Fruit fly (Drosophila melanogaster) whole organism, embryonic: ENCODE results near the gene CG14567.
A peak's percentile ranks its signal among the peaks of the same experiment; 100 is the strongest.

Source experiments
- CG10654 ChIP-seq: fragments of 200-800 bp; sonication (Bioruptor generic); optimal IDR thresholded peaks from 2 replicates; lab custom pipeline; 2016; ENCODE audit warnings: missing biosample characterization, missing genetic modification characterization
- CG12155 ChIP-seq: fragments of 200-800 bp; sonication (Bioruptor generic); optimal IDR thresholded peaks from 3 replicates; lab custom pipeline; 2016; ENCODE audit warnings: missing biosample characterization, missing genetic modification characterization
- CG12299 ChIP-seq: fragments of 200-800 bp; sonication (Bioruptor generic); optimal IDR thresholded peaks from 2 replicates; lab custom pipeline; 2018; ENCODE audit warnings: missing biosample characterization, mild to moderate bottlenecking, missing genetic modification characterization
- CG13287 ChIP-seq: fragments of 200-800 bp; sonication (Bioruptor generic); IDR thresholded peaks from 2 replicates; pipeline ENCODE4 v1.3.6; 2022; ENCODE audit warnings: missing biosample characterization, missing genetic modification characterization; ENCODE audit not compliant: partially characterized antibody
- CG13424 ChIP-seq: fragments of 200-800 bp; sonication (Bioruptor generic); optimal IDR thresholded peaks from 2 replicates; lab custom pipeline; 2019; ENCODE audit warnings: missing biosample characterization, mild to moderate bottlenecking, missing genetic modification characterization, moderate library complexity
- CG15011 ChIP-seq: fragments of 200-800 bp; sonication (Bioruptor generic); optimal IDR thresholded peaks from 3 replicates; lab custom pipeline; 2018; ENCODE audit warnings: missing biosample characterization, mild to moderate bottlenecking, missing genetic modification characterization
- CG15073 ChIP-seq: fragments of 200-800 bp; sonication (Bioruptor generic); optimal IDR thresholded peaks from 2 replicates; lab custom pipeline; 2016; ENCODE audit warnings: missing biosample characterization, missing genetic modification characterization
- CG17186 ChIP-seq: fragments of 200-800 bp; sonication (Bioruptor generic); optimal IDR thresholded peaks from 3 replicates; lab custom pipeline; 2017; ENCODE audit warnings: missing biosample characterization, missing genetic modification reagents, missing genetic modification characterization
- CG17612 ChIP-seq: fragments of 200-800 bp; sonication (Bioruptor generic); IDR thresholded peaks from 2 replicates; pipeline ENCODE4 v1.3.6; 2022; ENCODE audit warnings: missing biosample characterization, missing genetic modification characterization
- CG17829 ChIP-seq: fragments of 200-800 bp; optimal IDR thresholded peaks from 2 replicates; lab custom pipeline; 2019; ENCODE audit warnings: missing biosample characterization, mild to moderate bottlenecking, missing genetic modification characterization, moderate library complexity
- CG1832 ChIP-seq: fragments of 200-800 bp; sonication (Bioruptor generic); optimal IDR thresholded peaks from 2 replicates; lab custom pipeline; 2017; ENCODE audit warnings: missing biosample characterization, mild to moderate bottlenecking, missing genetic modification characterization, inconsistent platforms
- CG18599 ChIP-seq: fragments of 200-800 bp; sonication (Bioruptor generic); optimal IDR thresholded peaks from 3 replicates; lab custom pipeline; 2017; ENCODE audit warnings: missing biosample characterization, missing genetic modification characterization, mild to moderate bottlenecking, moderate library complexity, missing genetic modification reagents
- CG18764 ChIP-seq: fragments of 200-800 bp; sonication (Bioruptor generic); optimal IDR thresholded peaks from 3 replicates; lab custom pipeline; 2016; ENCODE audit warnings: missing biosample characterization, missing genetic modification characterization
- CG2712 ChIP-seq: fragments of 200-800 bp; optimal IDR thresholded peaks from 3 replicates; lab custom pipeline; 2019; ENCODE audit warnings: missing biosample characterization, mild to moderate bottlenecking, missing genetic modification characterization, moderate library complexity
- CG33213 ChIP-seq: fragments of 200-800 bp; sonication (Bioruptor generic); optimal IDR thresholded peaks from 3 replicates; lab custom pipeline; 2016; ENCODE audit warnings: missing biosample characterization, missing genetic modification characterization
- CG33557 ChIP-seq: fragments of 200-800 bp; sonication (Bioruptor generic); optimal IDR thresholded peaks from 2 replicates; lab custom pipeline; 2019; ENCODE audit warnings: missing biosample characterization, mild to moderate bottlenecking, missing genetic modification characterization, moderate library complexity
- CG42726 ChIP-seq: fragments of 200-800 bp; sonication (Bioruptor generic); IDR thresholded peaks from 2 replicates; pipeline ENCODE4 v1.3.6; 2022; ENCODE audit warnings: missing biosample characterization, missing genetic modification characterization; ENCODE audit not compliant: partially characterized antibody
- CG4282 ChIP-seq: fragments of 200-800 bp; sonication (Bioruptor generic); optimal IDR thresholded peaks from 2 replicates; lab custom pipeline; 2016; ENCODE audit warnings: missing biosample characterization, missing genetic modification characterization
- CG4328 ChIP-seq: fragments of 200-800 bp; sonication (Bioruptor generic); optimal IDR thresholded peaks from 3 replicates; lab custom pipeline; 2017; ENCODE audit warnings: missing biosample characterization, missing genetic modification reagents, missing genetic modification characterization
- CG7357 ChIP-seq: fragments of 200-800 bp; sonication (Bioruptor generic); IDR thresholded peaks from 3 replicates; pipeline ENCODE4 v1.3.6; 2022; ENCODE audit warnings: missing biosample characterization, missing genetic modification characterization
- CG7987 ChIP-seq: fragments of 200-800 bp; sonication (Bioruptor generic); optimal IDR thresholded peaks from 2 replicates; lab custom pipeline; 2018; ENCODE audit warnings: missing biosample characterization, mild to moderate bottlenecking, missing genetic modification characterization, moderate library complexity
- CG8281 ChIP-seq: fragments of 200-800 bp; sonication (Bioruptor generic); optimal IDR thresholded peaks from 2 replicates; lab custom pipeline; 2018; ENCODE audit warnings: missing biosample characterization, mild to moderate bottlenecking, missing genetic modification characterization, moderate library complexity
- CG8765 ChIP-seq: fragments of 200-800 bp; sonication (Bioruptor generic); IDR thresholded peaks from 2 replicates; pipeline ENCODE4 v1.3.6; 2022; ENCODE audit warnings: missing biosample characterization, missing genetic modification characterization
- CG9797 ChIP-seq: fragments of 200-800 bp; sonication (Bioruptor generic); optimal IDR thresholded peaks from 3 replicates; lab custom pipeline; 2018; ENCODE audit warnings: missing biosample characterization, mild to moderate bottlenecking, missing genetic modification characterization
- D19B ChIP-seq: fragments of 200-800 bp; sonication (Bioruptor generic); optimal IDR thresholded peaks from 2 replicates; lab custom pipeline; 2017; ENCODE audit warnings: missing biosample characterization, mild to moderate bottlenecking, missing genetic modification characterization
- Doc2 ChIP-seq: fragments of 200-800 bp; sonication (Bioruptor generic); IDR thresholded peaks from 2 replicates; pipeline ENCODE4 v1.3.6; 2022; ENCODE audit warnings: missing biosample characterization, missing genetic modification characterization
- Drgx ChIP-seq: fragments of 200-800 bp; sonication (Bioruptor generic); IDR thresholded peaks from 2 replicates; pipeline ENCODE4 v1.3.6; 2022; ENCODE audit warnings: missing biosample characterization, missing genetic modification characterization
- HLHmδ ChIP-seq: fragments of 200-800 bp; sonication (Bioruptor generic); optimal IDR thresholded peaks from 2 replicates; lab custom pipeline; 2018; ENCODE audit warnings: missing biosample characterization, mild to moderate bottlenecking, missing genetic modification characterization, moderate library complexity
- Hey ChIP-seq: fragments of 200-800 bp; sonication (Bioruptor generic); optimal IDR thresholded peaks from 3 replicates; lab custom pipeline; 2018; ENCODE audit warnings: missing biosample characterization, mild to moderate bottlenecking, missing genetic modification characterization
- Hsf ChIP-seq: fragments of 200-800 bp; sonication (Bioruptor generic); optimal IDR thresholded peaks from 3 replicates; lab custom pipeline; 2016; ENCODE audit warnings: missing biosample characterization, missing genetic modification characterization
- Kr ChIP-seq: fragments of 200-800 bp; sonication (Bioruptor generic); optimal IDR thresholded peaks from 2 replicates; lab custom pipeline; 2017; ENCODE audit warnings: missing biosample characterization, mild to moderate bottlenecking, missing genetic modification characterization
- MBD-R2 ChIP-seq: fragments of 200-800 bp; sonication (Bioruptor generic); IDR thresholded peaks from 2 replicates; pipeline ENCODE4 v1.3.6; 2022; ENCODE audit warnings: missing biosample characterization, missing genetic modification characterization
- Mad ChIP-seq: fragments of 200-800 bp; sonication (Bioruptor generic); optimal IDR thresholded peaks from 2 replicates; lab custom pipeline; 2016; ENCODE audit warnings: missing biosample characterization, missing genetic modification characterization
- Mes4 ChIP-seq: fragments of 200-800 bp; sonication (Bioruptor generic); optimal IDR thresholded peaks from 2 replicates; lab custom pipeline; 2016; ENCODE audit warnings: missing biosample characterization, missing genetic modification characterization
- Sox100B ChIP-seq: fragments of 200-800 bp; sonication (Bioruptor generic); optimal IDR thresholded peaks from 3 replicates; lab custom pipeline; 2018; ENCODE audit warnings: missing biosample characterization, mild to moderate bottlenecking, missing genetic modification characterization
- TFAM ChIP-seq: fragments of 200-800 bp; sonication (Bioruptor generic); optimal IDR thresholded peaks from 2 replicates; lab custom pipeline; 2017; ENCODE audit warnings: missing biosample characterization, missing genetic modification characterization, inconsistent platforms
- corto ChIP-seq: fragments of 200-800 bp; sonication (Bioruptor generic); optimal IDR thresholded peaks from 2 replicates; lab custom pipeline; 2016; ENCODE audit warnings: missing biosample characterization, mild to moderate bottlenecking, missing genetic modification characterization, moderate library complexity
- crp ChIP-seq, 2 experiments: fragments of 200-800 bp; sonication (Bioruptor generic); optimal IDR thresholded peaks; 2 replicates in 1 of 2; 3 replicates in 1 of 2; lab custom pipeline; 2017; ENCODE audit warnings: missing biosample characterization in 2 of 2, missing genetic modification characterization in 2 of 2, mild to moderate bottlenecking in 1 of 2, moderate library complexity in 1 of 2
- dysf ChIP-seq: fragments of 200-800 bp; sonication (Bioruptor generic); IDR thresholded peaks from 3 replicates; pipeline ENCODE4 v1.3.6; 2022; ENCODE audit warnings: missing biosample characterization, missing genetic modification characterization
- kay ChIP-seq: fragments of 200-800 bp; sonication (Bioruptor generic); optimal IDR thresholded peaks from 2 replicates; lab custom pipeline; 2016; ENCODE audit warnings: missing biosample characterization, missing genetic modification characterization
- lab ChIP-seq: fragments of 200-800 bp; sonication (Bioruptor generic); optimal IDR thresholded peaks from 3 replicates; lab custom pipeline; 2017; ENCODE audit warnings: missing biosample characterization, missing genetic modification characterization, mild to moderate bottlenecking, moderate library complexity, missing genetic modification reagents
- prd ChIP-seq, 3 experiments: fragments of >200 bp in 2 of 3; fragments of 200-800 bp in 1 of 3; sonication (Bioruptor generic) in 1 of 3; optimal IDR thresholded peaks in 2 of 3; IDR thresholded peaks in 1 of 3; 2 replicates in 2 of 3; 3 replicates in 1 of 3; pipeline versions ENCODE4 v1.3.6 to Lab custom; 2017 to 2022; ENCODE audit warnings: missing biosample characterization in 1 of 3, missing genetic modification characterization in 1 of 3
- rib ChIP-seq: fragments of 200-800 bp; sonication (Bioruptor generic); IDR thresholded peaks from 2 replicates; pipeline ENCODE4 v1.3.6; 2022; ENCODE audit warnings: missing biosample characterization, missing genetic modification characterization
- salm ChIP-seq: fragments of 200-800 bp; sonication (Bioruptor generic); optimal IDR thresholded peaks from 2 replicates; lab custom pipeline; 2018; ENCODE audit warnings: missing biosample characterization, mild to moderate bottlenecking, missing genetic modification characterization
- sd ChIP-seq: fragments of 200-800 bp; sonication (Bioruptor generic); optimal IDR thresholded peaks from 3 replicates; lab custom pipeline; 2018; ENCODE audit warnings: missing biosample characterization, mild to moderate bottlenecking, missing genetic modification characterization, moderate library complexity
- sima ChIP-seq: fragments of 200-800 bp; sonication (Bioruptor generic); optimal IDR thresholded peaks from 2 replicates; lab custom pipeline; 2016; ENCODE audit warnings: missing biosample characterization, missing genetic modification characterization
- sug ChIP-seq: fragments of 200-800 bp; optimal IDR thresholded peaks from 2 replicates; lab custom pipeline; 2019; ENCODE audit warnings: missing biosample characterization, mild to moderate bottlenecking, missing genetic modification characterization, moderate library complexity
- tin ChIP-seq: fragments of 200-800 bp; sonication (Bioruptor generic); optimal IDR thresholded peaks from 3 replicates; lab custom pipeline; 2016; ENCODE audit warnings: missing biosample characterization, missing genetic modification characterization
- zf30C ChIP-seq: fragments of 200-800 bp; sonication (Bioruptor generic); optimal IDR thresholded peaks from 3 replicates; lab custom pipeline; 2018; ENCODE audit warnings: missing biosample characterization, mild to moderate bottlenecking, missing genetic modification characterization

The CG14567 gene

DNA sequence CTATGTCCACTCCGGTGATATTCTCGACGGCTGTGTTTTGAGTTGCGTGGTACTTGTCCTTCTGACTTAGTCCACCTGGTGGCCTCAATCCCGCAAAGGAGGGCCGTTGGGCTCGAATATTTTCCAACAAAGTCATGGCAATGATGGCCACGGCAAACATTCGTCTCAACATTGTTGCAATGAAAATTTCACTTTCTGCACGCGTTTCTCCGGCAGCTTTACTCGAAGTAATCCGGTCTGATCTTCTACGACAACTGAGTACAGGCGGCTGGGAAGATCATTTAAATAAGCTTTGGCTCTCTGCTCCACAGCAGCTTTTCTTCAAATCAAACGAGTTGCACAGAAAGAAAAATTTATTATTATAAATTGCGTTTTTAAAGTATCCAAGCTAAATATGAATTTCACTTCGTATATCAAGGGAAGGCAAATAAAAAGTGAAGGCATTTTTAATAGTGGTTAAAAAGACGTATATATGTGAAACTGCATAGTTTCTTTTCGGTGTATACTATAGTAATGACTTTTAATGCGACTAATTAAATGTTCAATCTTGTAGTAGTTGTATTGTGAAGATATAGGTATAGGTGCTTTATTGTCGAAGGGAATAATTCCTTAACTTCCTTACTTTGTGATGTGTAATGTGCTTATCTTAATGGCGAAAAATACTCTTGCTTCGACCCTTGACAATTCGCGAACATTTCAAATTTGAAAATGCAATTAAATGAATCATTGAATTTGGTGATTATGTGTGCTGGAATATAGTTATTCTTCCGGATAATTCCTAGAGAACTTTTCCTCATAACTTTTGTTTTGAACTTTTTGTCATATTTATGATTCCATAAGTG, at the start of gene CG14567 (continued):
- TF ChIP-seq D19B (no peak), sug (tag; lab: Kevin White, UChicago) (no peak), CG12299 (tag; lab: Kevin White, UChicago) (no peak), CG17186 (GFP tag; lab: Kevin White, UChicago) (no peak), Mes4 (GFP tag; lab: Kevin White, UChicago) (no peak), CG7987 (GFP tag; lab: Kevin White, UChicago) (no peak), HLHmδ (GFP tag; lab: Kevin White, UChicago) (no peak), Mad (no peak), CG42726 (GFP tag; lab: Robert Waterston, UW) (no peak), CG8281 (tag; lab: Kevin White, UChicago) (no peak), tin (GFP tag; lab: Kevin White, UChicago) (peak; percentile 13), Drgx (peak; percentile 83), CG13424 (tag; lab: Kevin White, UChicago) (no peak), MBD-R2 (GFP tag; lab: Robert Waterston, UW) (no peak), CG7357 (no peak), sd (no peak), CG9797 (GFP tag; lab: Kevin White, UChicago) (no peak), CG33213 (GFP tag; lab: Kevin White, UChicago) (no peak), Kr (GFP tag; lab: Kevin White, UChicago) (no peak), CG15073 (no peak), rib (GFP tag; lab: Robert Waterston, UW) (no peak), CG15011 (GFP tag; lab: Kevin White, UChicago) (no peak), kay (GFP tag; lab: Kevin White, UChicago) (no peak), CG2712 (tag; lab: Kevin White, UChicago) (peak; percentile 43), sima (GFP tag; lab: Kevin White, UChicago) (no peak), Sox100B (GFP tag; lab: Kevin White, UChicago) (no peak), CG1832 (no peak), CG33557 (GFP tag; lab: Kevin White, UChicago) (no peak), prd (optimal IDR thresholded peaks at IDR 0.05; lab: Kevin White, UChicago) (no peak), prd (GFP tag; IDR thresholded peaks at IDR 0.05; lab: Robert Waterston, UW) (peak; percentile 51; the same call in 1 of the 3 replicates), CG18764 (GFP tag; lab: Kevin White, UChicago) (no peak), CG13287 (GFP tag; lab: Robert Waterston, UW) (no peak), CG17829 (tag; lab: Kevin White, UChicago) (no peak), CG4328 (GFP tag; lab: Kevin White, UChicago) (no peak), crp (GFP tag; optimal IDR thresholded peaks at IDR 0.05; lab: Kevin White, UChicago) (no peak), Hsf (GFP tag; lab: Kevin White, UChicago) (no peak), CG8765 (GFP tag; lab: Robert Waterston, UW) (no peak), salm (tag; lab: Kevin White, UChicago) (no peak), Doc2 (GFP tag; lab: Robert Waterston, UW) (no peak), CG17612 (no peak), CG10654 (GFP tag; lab: Kevin White, UChicago) (no peak), Hey (tag; lab: Kevin White, UChicago) (no peak), TFAM (GFP tag; lab: Kevin White, UChicago) (no peak), dysf (GFP tag; lab: Robert Waterston, UW) (peak; percentile 46; the same call in 1 of the 3 replicates), CG18599 (GFP tag; lab: Kevin White, UChicago) (peak; percentile 12), CG4282 (GFP tag; lab: Kevin White, UChicago) (no peak), CG12155 (GFP tag; lab: Kevin White, UChicago) (no peak), zf30C (GFP tag; lab: Kevin White, UChicago) (no peak), lab (no peak), corto (GFP tag; lab: Kevin White, UChicago) (no peak)
